Worm (Caenorhabditis elegans) whole organism, mixed stage, embryonic: ENCODE results near the gene egl-27.

ENCODE experiments used
- M03D4.4 ChIP-seq: sonication (generic microtip); optimal IDR thresholded peaks from 2 replicates; lab custom pipeline; 2017; ENCODE audit warnings: mild to moderate bottlenecking, missing genetic modification characterization, missing compliant biosample characterization
- bed-3 ChIP-seq: fragments of 200-800 bp; sonication (Bioruptor generic); optimal IDR thresholded peaks from 3 replicates; lab custom pipeline; 2018; ENCODE audit warnings: mild to moderate bottlenecking, missing genetic modification characterization, moderate library complexity, missing compliant biosample characterization
- blmp-1 ChIP-seq: fragments of 150-350 bp; optimal IDR thresholded peaks from 2 replicates; lab custom pipeline; 2014; ENCODE audit warnings: missing biosample characterization, missing genetic modification characterization
- ceh-39 ChIP-seq: fragments of 150-350 bp; optimal IDR thresholded peaks from 2 replicates; lab custom pipeline; 2014; ENCODE audit warnings: missing biosample characterization, missing genetic modification characterization
- ces-1 ChIP-seq: fragments of 150-350 bp; optimal IDR thresholded peaks from 2 replicates; lab custom pipeline; 2014; ENCODE audit warnings: missing biosample characterization, missing genetic modification reagents, missing genetic modification characterization
- cnd-1 ChIP-seq: fragments of 200-800 bp; sonication (Bioruptor generic); optimal IDR thresholded peaks from 2 replicates; lab custom pipeline; 2018; ENCODE audit warnings: mild to moderate bottlenecking, missing genetic modification characterization, missing compliant biosample characterization
- drap-1 ChIP-seq: fragments of 200-800 bp; sonication (Bioruptor generic); optimal IDR thresholded peaks from 3 replicates; lab custom pipeline; 2018; ENCODE audit warnings: mild to moderate bottlenecking, missing genetic modification characterization, missing compliant biosample characterization
- elt-1 ChIP-seq: sonication (generic microtip); optimal IDR thresholded peaks from 2 replicates; lab custom pipeline; 2017; ENCODE audit warnings: missing genetic modification characterization, mild to moderate bottlenecking, missing compliant biosample characterization, antibody characterized with exemption, moderate library complexity, borderline replicate concordance; ENCODE audit not compliant: insufficient read depth
- elt-3 ChIP-seq: fragments of 150-350 bp; optimal IDR thresholded peaks from 2 replicates; lab custom pipeline; 2014; ENCODE audit warnings: missing biosample characterization, missing genetic modification characterization
- flh-1 ChIP-seq: fragments of 200-800 bp; sonication (Bioruptor generic); optimal IDR thresholded peaks from 2 replicates; lab custom pipeline; 2018; ENCODE audit warnings: mild to moderate bottlenecking, missing genetic modification characterization, moderate library complexity, missing compliant biosample characterization
- ham-2 ChIP-seq: fragments of 200-800 bp; sonication (Bioruptor generic); optimal IDR thresholded peaks from 2 replicates; lab custom pipeline; 2018; ENCODE audit warnings: mild to moderate bottlenecking, missing genetic modification characterization, missing compliant biosample characterization
- lin-13 ChIP-seq: fragments of 150-350 bp; optimal IDR thresholded peaks from 2 replicates; lab custom pipeline; 2014; ENCODE audit warnings: missing biosample characterization, missing genetic modification characterization
- lin-32 ChIP-seq: fragments of 200-800 bp; sonication (Bioruptor generic); optimal IDR thresholded peaks from 2 replicates; lab custom pipeline; 2018; ENCODE audit warnings: mild to moderate bottlenecking, missing genetic modification characterization, missing compliant biosample characterization
- lsy-2 ChIP-seq: fragments of 150-350 bp; optimal IDR thresholded peaks from 2 replicates; lab custom pipeline; 2014; ENCODE audit warnings: missing biosample characterization, missing genetic modification characterization
- mab-5 ChIP-seq: fragments of 150-350 bp; optimal IDR thresholded peaks from 2 replicates; lab custom pipeline; 2014; ENCODE audit warnings: missing biosample characterization, missing genetic modification characterization
- mep-1 ChIP-seq: fragments of 150-350 bp; optimal IDR thresholded peaks from 2 replicates; lab custom pipeline; 2017; ENCODE audit warnings: missing biosample characterization, missing genetic modification reagents, missing genetic modification characterization, inconsistent platforms
- nhr-2 ChIP-seq: fragments of 150-350 bp; optimal IDR thresholded peaks from 2 replicates; lab custom pipeline; 2014; ENCODE audit warnings: missing biosample characterization, missing genetic modification characterization
- nhr-237 ChIP-seq: fragments of 150-350 bp; optimal IDR thresholded peaks from 2 replicates; lab custom pipeline; 2014; ENCODE audit warnings: missing biosample characterization, missing genetic modification characterization
- nhr-76 ChIP-seq: sonication (generic microtip); optimal IDR thresholded peaks from 2 replicates; lab custom pipeline; 2017; ENCODE audit warnings: missing biosample characterization, missing genetic modification characterization
- pha-4 ChIP-seq: fragments of 150-350 bp; optimal IDR thresholded peaks from 2 replicates; lab custom pipeline; 2018; ENCODE audit warnings: missing biosample characterization, missing genetic modification reagents, missing genetic modification characterization
- sem-2 ChIP-seq: fragments of 200-800 bp; sonication (Bioruptor generic); optimal IDR thresholded peaks from 2 replicates; lab custom pipeline; 2018; ENCODE audit warnings: mild to moderate bottlenecking, missing genetic modification characterization, missing compliant biosample characterization
- snpc-4 ChIP-seq: fragments of 150-350 bp; optimal IDR thresholded peaks from 2 replicates; lab custom pipeline; 2014; ENCODE audit warnings: missing biosample characterization, missing genetic modification characterization
- sptf-1 ChIP-seq: sonication (generic microtip); optimal IDR thresholded peaks from 2 replicates; lab custom pipeline; 2017; ENCODE audit warnings: mild to moderate bottlenecking, missing genetic modification characterization, moderate library complexity, missing compliant biosample characterization
- tbx-8 ChIP-seq: fragments of 200-800 bp; sonication (Bioruptor generic); optimal IDR thresholded peaks from 2 replicates; lab custom pipeline; 2018; ENCODE audit warnings: mild to moderate bottlenecking, missing genetic modification characterization, moderate library complexity, missing compliant biosample characterization
- unc-120 ChIP-seq: sonication (generic microtip); optimal IDR thresholded peaks from 2 replicates; lab custom pipeline; 2017; ENCODE audit warnings: missing genetic modification characterization, missing compliant biosample characterization; ENCODE audit not compliant: poor library complexity, severe bottlenecking
- unc-39 ChIP-seq: fragments of 150-350 bp; optimal IDR thresholded peaks from 2 replicates; lab custom pipeline; 2014; ENCODE audit warnings: missing biosample characterization, missing genetic modification characterization
- unc-62 ChIP-seq: fragments of 150-350 bp; optimal IDR thresholded peaks from 2 replicates; lab custom pipeline; 2014; ENCODE audit warnings: missing biosample characterization, missing genetic modification reagents, missing genetic modification characterization
- zip-8 ChIP-seq: fragments of 150-350 bp; optimal IDR thresholded peaks from 2 replicates; lab custom pipeline; 2014; ENCODE audit warnings: missing biosample characterization, missing genetic modification characterization
- ztf-11 ChIP-seq: fragments of 150-350 bp; optimal IDR thresholded peaks from 2 replicates; lab custom pipeline; 2014; ENCODE audit warnings: missing biosample characterization, missing genetic modification characterization

The egl-27 gene

ce11 chrII:6888211-6888610, 53.4 kb downstream of the egl-27 start:
- TF ChIP-seq unc-62 (GFP tag; lab: Kevin White, UChicago) (no peak), M03D4.4 (tag; lab: Kevin White, UChicago) (no peak), sem-2 (no peak)

- no peak for TF ChIP-seq ham-2 (GFP tag; lab: Kevin White, UChicago)
- TF ChIP-seq nhr-237 (tag; lab: Kevin White, UChicago), result no peak
- TF ChIP-seq unc-62 (GFP tag; lab: Kevin White, UChicago), result no peak
- no peak for TF ChIP-seq pha-4 (tag; lab: Kevin White, UChicago)
- no peak for TF ChIP-seq blmp-1 (tag; lab: Kevin White, UChicago)
- no peak for TF ChIP-seq lin-13 (tag; lab: Kevin White, UChicago)
- no peak for TF ChIP-seq bed-3
- TF ChIP-seq unc-120, result no peak
- no peak for TF ChIP-seq tbx-8
- TF ChIP-seq mep-1, result no peak
- no peak for TF ChIP-seq lsy-2 (tag; lab: Kevin White, UChicago)
- TF ChIP-seq nhr-76 (tag; lab: Kevin White, UChicago), result no peak
- TF ChIP-seq sem-2, result no peak
- no peak for TF ChIP-seq ceh-39 (tag; lab: Kevin White, UChicago)
- TF ChIP-seq unc-39 (tag; lab: Kevin White, UChicago), result no peak
- TF ChIP-seq elt-1, result no peak
- no peak for TF ChIP-seq elt-3 (tag; lab: Kevin White, UChicago)
- TF ChIP-seq mab-5 (tag; lab: Kevin White, UChicago), result no peak
- TF ChIP-seq, all 35 proteins: peak for 0
Measured at ce11 chrII:6888661-6889579, 54.1 kb downstream of the egl-27 start.

DNA sequence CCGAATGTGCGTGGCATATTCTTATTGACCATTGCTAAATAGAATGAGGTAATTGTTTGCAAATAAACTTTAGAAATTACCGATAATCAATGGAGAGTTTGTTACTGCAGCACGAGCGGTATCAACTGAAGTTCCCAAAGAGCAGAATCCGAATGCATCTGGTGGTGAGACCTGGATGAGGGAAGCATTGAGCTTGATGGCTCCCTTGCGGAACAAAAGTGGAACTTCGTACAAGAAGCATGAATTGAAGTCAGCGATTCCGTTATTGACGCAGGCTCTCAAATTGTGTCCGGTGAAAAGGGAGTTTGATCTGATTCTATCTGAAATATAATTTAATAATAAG, 54.7 kb downstream of the egl-27 start:
- TF ChIP-seq nhr-2 (tag; lab: Kevin White, UChicago) (no peak), ham-2 (GFP tag; lab: Kevin White, UChicago) (no peak), nhr-76 (tag; lab: Kevin White, UChicago) (no peak), unc-120 (no peak)

DNA sequence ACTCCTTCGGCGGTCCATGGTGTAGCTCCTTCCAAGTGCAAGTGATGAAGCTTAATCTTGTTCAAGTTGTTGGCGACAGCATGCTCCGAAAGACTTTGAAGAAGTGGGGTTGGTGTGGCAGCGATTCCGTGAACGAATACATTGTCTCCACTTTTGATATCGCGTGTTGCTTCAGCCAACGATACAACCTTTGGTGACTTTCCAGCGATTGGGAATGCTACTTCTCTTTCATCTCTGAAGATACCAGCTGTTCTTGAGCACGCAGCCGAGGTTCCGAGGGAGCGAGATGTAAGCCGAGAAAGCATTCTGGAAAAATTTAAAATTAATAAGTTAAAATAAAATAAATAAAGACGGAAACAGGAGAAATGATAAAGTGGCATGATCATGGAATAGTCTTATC, 55.3 kb downstream of the egl-27 start, which contains the start of gene acer-1:
acer-1 (minus strand) TSS at position 306 of the 400 bp plus-strand sequence.
- TF ChIP-seq snpc-4 (tag; lab: Kevin White, UChicago), result no peak
- no peak for TF ChIP-seq cnd-1 (tag; lab: Kevin White, UChicago)
- no peak for TF ChIP-seq ces-1
- TF ChIP-seq mep-1, result no peak
- no peak for TF ChIP-seq drap-1 (GFP tag; lab: Kevin White, UChicago)
- TF ChIP-seq ztf-11, result no peak
- no peak for TF ChIP-seq lin-32
- no peak for TF ChIP-seq pha-4 (tag; lab: Kevin White, UChicago)
- no peak for TF ChIP-seq tbx-8
- no peak for TF ChIP-seq lin-13 (tag; lab: Kevin White, UChicago)
- no peak for TF ChIP-seq elt-3 (tag; lab: Kevin White, UChicago)
- no peak for TF ChIP-seq zip-8 (tag; lab: Kevin White, UChicago)
- no peak for TF ChIP-seq sem-2
- no peak for TF ChIP-seq ham-2 (GFP tag; lab: Kevin White, UChicago)
- no peak for TF ChIP-seq ceh-39 (tag; lab: Kevin White, UChicago)
- TF ChIP-seq flh-1 (GFP tag; lab: Kevin White, UChicago), result no peak
- TF ChIP-seq elt-1, result no peak
- no peak for TF ChIP-seq bed-3
- no peak for TF ChIP-seq nhr-2 (tag; lab: Kevin White, UChicago)
- TF ChIP-seq, all 35 proteins: peak for 0

- TF ChIP-seq unc-39 (tag; lab: Kevin White, UChicago) (no peak), sem-2 (no peak), nhr-76 (tag; lab: Kevin White, UChicago) (no peak), unc-120 (no peak), drap-1 (GFP tag; lab: Kevin White, UChicago) (no peak), lin-32 (no peak), mab-5 (tag; lab: Kevin White, UChicago) (no peak), unc-62 (GFP tag; lab: Kevin White, UChicago) (no peak), sptf-1 (tag; lab: Kevin White, UChicago) (no peak), tbx-8 (no peak)
- TF ChIP-seq, all 35 proteins: peak for 0
Measured at ce11 chrII:6891176-6891575, 56.4 kb downstream of the egl-27 start.
